Worm (Caenorhabditis elegans) whole organism, young adult: ENCODE data around the gene gon-14.

Experiments used
- B0019.2 ChIP-seq: fragments of 200-800 bp; sonication (Bioruptor generic); conservative IDR thresholded peaks from 2 replicates; pipeline ENCODE4 v1.3.6; 2022; ENCODE audit warnings: missing genetic modification reagents, missing genetic modification characterization, missing compliant biosample characterization
- F55B11.4 ChIP-seq: sonication (generic microtip); optimal IDR thresholded peaks from 2 replicates; lab custom pipeline; 2016; ENCODE audit warnings: missing compliant biosample characterization, missing genetic modification characterization, borderline replicate concordance; ENCODE audit not compliant: insufficient read depth
- F57A8.1 ChIP-seq: fragments of 200-800 bp; sonication (Bioruptor generic); optimal IDR thresholded peaks from 2 replicates; lab custom pipeline; 2018; ENCODE audit warnings: mild to moderate bottlenecking, missing genetic modification characterization, moderate library complexity, missing compliant biosample characterization
- K12H6.12 ChIP-seq: fragments of 200-800 bp; sonication (Bioruptor generic); optimal IDR thresholded peaks from 2 replicates; lab custom pipeline; 2018; ENCODE audit warnings: mild to moderate bottlenecking, missing genetic modification characterization, missing compliant biosample characterization
- Y56A3A.18 ChIP-seq: fragments of 200-800 bp; sonication (Bioruptor generic); IDR thresholded peaks from 2 replicates; pipeline ENCODE4 v1.3.6; 2022; ENCODE audit warnings: missing genetic modification reagents, missing genetic modification characterization, missing compliant biosample characterization
- Y79H2A.3 ChIP-seq: fragments of 200-800 bp; sonication (Bioruptor generic); conservative IDR thresholded peaks from 2 replicates; pipeline ENCODE4 v1.3.6; 2022; ENCODE audit warnings: missing genetic modification reagents, missing genetic modification characterization, missing compliant biosample characterization
- Y95B8A.8 ChIP-seq: fragments of 200-800 bp; sonication (Bioruptor generic); IDR thresholded peaks from 2 replicates; pipeline ENCODE4 v1.3.6; 2022; ENCODE audit warnings: missing genetic modification reagents, missing genetic modification characterization, missing compliant biosample characterization
- ZK185.1 ChIP-seq: sonication (generic microtip); optimal IDR thresholded peaks from 2 replicates; lab custom pipeline; 2016; ENCODE audit warnings: mild to moderate bottlenecking, missing genetic modification characterization, missing compliant biosample characterization; ENCODE audit not compliant: poor library complexity, severe bottlenecking
- akir-1 ChIP-seq: fragments of 200-800 bp; sonication (Bioruptor generic); optimal IDR thresholded peaks from 2 replicates; lab custom pipeline; 2018; ENCODE audit warnings: mild to moderate bottlenecking, missing genetic modification characterization, moderate library complexity, missing compliant biosample characterization
- ama-1 ChIP-seq, 3 experiments: fragments of 150-350 bp in 1 of 3; sonication (generic microtip) in 2 of 3; optimal IDR thresholded peaks; 2 replicates each; lab custom pipeline; 2014 to 2018; ENCODE audit warnings: missing biosample characterization in 2 of 3, missing genetic modification characterization in 2 of 3, missing genetic modification reagents in 2 of 3
- aptf-2 ChIP-seq: fragments of 200-800 bp; sonication (Bioruptor generic); conservative IDR thresholded peaks from 2 replicates; pipeline ENCODE4 v1.3.6; 2022; ENCODE audit warnings: missing genetic modification reagents, missing genetic modification characterization, missing compliant biosample characterization
- atf-7 ChIP-seq: sonication (generic microtip); optimal IDR thresholded peaks from 2 replicates; lab custom pipeline; 2017; ENCODE audit warnings: mild to moderate bottlenecking, missing genetic modification characterization, missing compliant biosample characterization
- attf-5 ChIP-seq: fragments of 200-800 bp; sonication (Bioruptor generic); optimal IDR thresholded peaks from 2 replicates; lab custom pipeline; 2018; ENCODE audit warnings: mild to moderate bottlenecking, missing genetic modification characterization, missing compliant biosample characterization
- ccch-3 ChIP-seq: fragments of 200-800 bp; sonication (Bioruptor generic); optimal IDR thresholded peaks from 2 replicates; lab custom pipeline; 2018; ENCODE audit warnings: mild to moderate bottlenecking, missing genetic modification characterization, missing compliant biosample characterization
- cebp-2 ChIP-seq: fragments of 200-800 bp; sonication (Bioruptor generic); IDR thresholded peaks from 2 replicates; pipeline ENCODE4 v1.3.6; 2022; ENCODE audit warnings: missing genetic modification characterization, missing compliant biosample characterization
- dpff-1 ChIP-seq: sonication (generic microtip); optimal IDR thresholded peaks from 2 replicates; lab custom pipeline; 2017; ENCODE audit warnings: mild to moderate bottlenecking, missing genetic modification characterization, missing compliant biosample characterization
- egrh-3 ChIP-seq: fragments of 200-800 bp; sonication (Bioruptor generic); IDR thresholded peaks from 2 replicates; pipeline ENCODE4 v1.3.6; 2022; ENCODE audit warnings: missing genetic modification reagents, missing genetic modification characterization, missing compliant biosample characterization
- hlh-12 ChIP-seq: sonication (generic microtip); optimal IDR thresholded peaks from 2 replicates; lab custom pipeline; 2016; ENCODE audit warnings: missing genetic modification characterization, missing compliant biosample characterization
- hsf-1 ChIP-seq: fragments of 200-800 bp; sonication (Bioruptor generic); IDR thresholded peaks from 2 replicates; pipeline ENCODE4 v1.3.6; 2022; ENCODE audit warnings: missing genetic modification reagents, missing genetic modification characterization, missing compliant biosample characterization
- lin-35 ChIP-seq, 3 experiments: fragments of 150-350 bp in 2 of 3; sonication (generic microtip) in 1 of 3; optimal IDR thresholded peaks; 2 replicates each; lab custom pipeline; 2014 to 2018; ENCODE audit warnings: missing biosample characterization in 3 of 3, missing genetic modification characterization in 3 of 3, missing genetic modification reagents in 3 of 3
- lsl-1 ChIP-seq: fragments of 200-800 bp; sonication (Bioruptor generic); optimal IDR thresholded peaks from 2 replicates; lab custom pipeline; 2018; ENCODE audit warnings: mild to moderate bottlenecking, missing genetic modification characterization, moderate library complexity, missing compliant biosample characterization
- lsy-27 ChIP-seq: sonication (generic microtip); optimal IDR thresholded peaks from 2 replicates; lab custom pipeline; 2017; ENCODE audit warnings: missing genetic modification characterization, mild to moderate bottlenecking, missing compliant biosample characterization, antibody characterized with exemption, missing genotype, borderline replicate concordance; ENCODE audit not compliant: insufficient read depth
- madf-3 ChIP-seq: fragments of 200-800 bp; sonication (Bioruptor generic); IDR thresholded peaks from 2 replicates; pipeline ENCODE4 v1.3.6; 2022; ENCODE audit warnings: missing genetic modification reagents, missing genetic modification characterization, missing compliant biosample characterization
- madf-8 ChIP-seq: fragments of 200-800 bp; sonication (Bioruptor generic); conservative IDR thresholded peaks from 2 replicates; pipeline ENCODE4 v1.3.6; 2022; ENCODE audit warnings: missing genetic modification reagents, missing genetic modification characterization, missing compliant biosample characterization
- mes-4 ChIP-seq: sonication (generic microtip); optimal IDR thresholded peaks from 2 replicates; lab custom pipeline; 2016; ENCODE audit warnings: missing genotype, missing genetic modification characterization, missing compliant biosample characterization
- mxl-1 ChIP-seq: sonication (generic microtip); optimal IDR thresholded peaks from 2 replicates; lab custom pipeline; 2016; ENCODE audit warnings: missing genetic modification characterization, missing compliant biosample characterization
- nfya-1 ChIP-seq: sonication (generic microtip); optimal IDR thresholded peaks from 2 replicates; lab custom pipeline; 2017; ENCODE audit warnings: antibody characterized with exemption, missing compliant biosample characterization, missing genetic modification characterization, borderline replicate concordance; ENCODE audit not compliant: insufficient read depth
- nhr-179 ChIP-seq: sonication (generic microtip); optimal IDR thresholded peaks from 2 replicates; lab custom pipeline; 2016; ENCODE audit warnings: mild to moderate bottlenecking, missing genetic modification characterization, missing compliant biosample characterization
- nhr-27 ChIP-seq: fragments of 200-800 bp; sonication (Bioruptor generic); optimal IDR thresholded peaks from 2 replicates; lab custom pipeline; 2018; ENCODE audit warnings: mild to moderate bottlenecking, missing genetic modification characterization, moderate library complexity, missing compliant biosample characterization
- snpc-1.3 ChIP-seq: sonication (generic microtip); optimal IDR thresholded peaks from 2 replicates; lab custom pipeline; 2017; ENCODE audit warnings: missing genetic modification characterization, mild to moderate bottlenecking, missing compliant biosample characterization, antibody characterized with exemption, moderate library complexity, missing genotype, missing genetic modification reagents; ENCODE audit not compliant: insufficient read depth
- snpc-4 ChIP-seq, 5 experiments: fragments of 150-350 bp in 1 of 5; sonication (generic microtip) in 4 of 5; optimal IDR thresholded peaks; 2 replicates each; lab custom pipeline; 2014 to 2018; ENCODE audit warnings: missing genetic modification characterization in 5 of 5, missing biosample characterization in 3 of 5, antibody characterized with exemption in 2 of 5, mild to moderate bottlenecking in 2 of 5, missing compliant biosample characterization in 2 of 5, missing genotype in 2 of 5, moderate library complexity in 2 of 5, missing genetic modification reagents in 1 of 5
- somi-1 ChIP-seq: fragments of 200-800 bp; sonication (Bioruptor generic); optimal IDR thresholded peaks from 2 replicates; lab custom pipeline; 2018; ENCODE audit warnings: mild to moderate bottlenecking, missing genetic modification characterization, missing compliant biosample characterization
- tbx-9 ChIP-seq: sonication (generic microtip); optimal IDR thresholded peaks from 2 replicates; lab custom pipeline; 2016; ENCODE audit warnings: borderline replicate concordance, missing genetic modification characterization, inconsistent platforms, missing compliant biosample characterization
- zim-3 ChIP-seq: sonication (generic microtip); optimal IDR thresholded peaks from 2 replicates; lab custom pipeline; 2017; ENCODE audit warnings: mild to moderate bottlenecking, missing genetic modification characterization, moderate library complexity, missing compliant biosample characterization
- ztf-22 ChIP-seq: fragments of 200-800 bp; sonication (Bioruptor generic); optimal IDR thresholded peaks from 2 replicates; lab custom pipeline; 2018; ENCODE audit warnings: mild to moderate bottlenecking, missing genetic modification characterization, moderate library complexity, missing compliant biosample characterization
- ztf-26 ChIP-seq: sonication (generic microtip); optimal IDR thresholded peaks from 2 replicates; lab custom pipeline; 2017; ENCODE audit warnings: missing genetic modification characterization, missing compliant biosample characterization
- ztf-28 ChIP-seq: fragments of 200-800 bp; sonication (Bioruptor generic); IDR thresholded peaks from 2 replicates; pipeline ENCODE4 v1.3.6; 2022; ENCODE audit warnings: missing genetic modification reagents, missing genetic modification characterization, missing compliant biosample characterization
- ztf-6 ChIP-seq: fragments of 200-800 bp; sonication (Bioruptor generic); IDR thresholded peaks from 2 replicates; pipeline ENCODE4 v1.3.6; 2022; ENCODE audit warnings: missing genetic modification reagents, missing genetic modification characterization, missing compliant biosample characterization

Gene gon-14

ce11 chrV:6655174-6655573 is 44.2 kb upstream of the gon-14 start, which contains the start of gene syx-18 (continued):
- no peak for TF ChIP-seq attf-5 (GFP tag; lab: Kevin White, UChicago)
- TF ChIP-seq K12H6.12 (tag; lab: Kevin White, UChicago) = no peak
- no peak for TF ChIP-seq ztf-22
- no peak for TF ChIP-seq ztf-28 (GFP tag; lab: Robert Waterston, UW)
- no peak for TF ChIP-seq somi-1
- TF ChIP-seq lin-35 (GFP tag; optimal IDR thresholded peaks at IDR 0.05; lab: Kevin White, UChicago) = peak in 2 of 3 experiments; percentile 33 to 43
- TF ChIP-seq hlh-12 = no peak
- no peak for TF ChIP-seq snpc-1.3 (tag; lab: Kevin White, UChicago)
- TF ChIP-seq mes-4 (tag; lab: Kevin White, UChicago) = no peak
- peak; percentile 18 for TF ChIP-seq ama-1 (optimal IDR thresholded peaks at IDR 0.05; lab: Kevin White, UChicago)
- peak in 1 of 2 experiments; percentile 49 for TF ChIP-seq ama-1 (GFP tag; optimal IDR thresholded peaks at IDR 0.05; lab: Kevin White, UChicago)
- no peak for TF ChIP-seq aptf-2
- no peak for TF ChIP-seq tbx-9 (tag; lab: Kevin White, UChicago)
- TF ChIP-seq cebp-2 = no peak
- TF ChIP-seq lsl-1 (GFP tag; lab: Kevin White, UChicago) = no peak
- TF ChIP-seq dpff-1 (tag; lab: Kevin White, UChicago) = no peak

- TF ChIP-seq ztf-6 (GFP tag; lab: Robert Waterston, UW) (no peak), ztf-26 (tag; lab: Kevin White, UChicago) (peak; percentile 48)
These were observed 41.1 kb upstream of the gon-14 start, which contains the start of gene T10H9.8 for ce11 chrV:6652051-6652450. Gene T10H9.8 (plus strand): TSS chrV:6652351.

ce11 chrV:6650508-6650907 is 39.5 kb upstream of the gon-14 start:
- TF ChIP-seq zim-3 (tag; lab: Kevin White, UChicago) (no peak), ZK185.1 (no peak), Y95B8A.8 (GFP tag; lab: Robert Waterston, UW) (no peak), madf-8 (GFP tag; lab: Robert Waterston, UW) (no peak)

- no peak for TF ChIP-seq F55B11.4 (tag; lab: Kevin White, UChicago)
- TF ChIP-seq F57A8.1 (GFP tag; lab: Kevin White, UChicago) = no peak
- no peak for TF ChIP-seq B0019.2
- no peak for TF ChIP-seq somi-1
- no peak for TF ChIP-seq egrh-3 (GFP tag; lab: Robert Waterston, UW)
- TF ChIP-seq akir-1 (GFP tag; lab: Kevin White, UChicago) = no peak
- no peak for TF ChIP-seq madf-8 (GFP tag; lab: Robert Waterston, UW)
These were observed 38.4 kb upstream of the gon-14 start, which contains the start of gene T10H9.1 for ce11 chrV:6649317-6649716. Gene T10H9.1 (plus strand): TSS chrV:6649617.

ce11 chrV:6645810-6646209 is 34.9 kb upstream of the gon-14 start:
- TF ChIP-seq B0019.2 = no peak
- TF ChIP-seq dpff-1 (tag; lab: Kevin White, UChicago) = no peak
- TF ChIP-seq atf-7 = no peak
- TF ChIP-seq lsy-27 = no peak

ce11 chrV:6632925-6633324 is 22.0 kb upstream of the gon-14 start, which contains the start of gene scd-2:
Gene scd-2 (plus strand): TSS chrV:6633225.
- TF ChIP-seq ztf-26 (tag; lab: Kevin White, UChicago) = no peak
- no peak for TF ChIP-seq F57A8.1 (GFP tag; lab: Kevin White, UChicago)
- TF ChIP-seq cebp-2 = no peak
- TF ChIP-seq nfya-1 (tag; lab: Kevin White, UChicago) = no peak
- TF ChIP-seq nhr-27 (tag; lab: Kevin White, UChicago) = no peak
- no peak for TF ChIP-seq snpc-4 (GFP tag; optimal IDR thresholded peaks at IDR 0.05; lab: Kevin White, UChicago)
- TF ChIP-seq snpc-4 (tag; optimal IDR thresholded peaks at IDR 0.05; lab: Kevin White, UChicago) = no peak
- no peak for TF ChIP-seq madf-3 (GFP tag; lab: Robert Waterston, UW)
- TF ChIP-seq ccch-3 (GFP tag; lab: Kevin White, UChicago) = no peak
- no peak for TF ChIP-seq Y56A3A.18
- no peak for TF ChIP-seq somi-1
- no peak for TF ChIP-seq mxl-1 (tag; lab: Kevin White, UChicago)
- TF ChIP-seq nhr-179 (tag; lab: Kevin White, UChicago) = no peak
- no peak for TF ChIP-seq Y79H2A.3 (GFP tag; lab: Robert Waterston, UW)
- TF ChIP-seq hsf-1 (GFP tag; lab: Robert Waterston, UW) = no peak
- TF ChIP-seq ama-1 (optimal IDR thresholded peaks at IDR 0.05; lab: Kevin White, UChicago) = no peak
- no peak for TF ChIP-seq ama-1 (GFP tag; optimal IDR thresholded peaks at IDR 0.05; lab: Kevin White, UChicago)
- no peak for TF ChIP-seq ztf-28 (GFP tag; lab: Robert Waterston, UW)
- TF ChIP-seq aptf-2 = no peak
